Worm (Caenorhabditis elegans): ENCODE results near the gene R04B5.11.

R04B5.11 gene

DNA sequence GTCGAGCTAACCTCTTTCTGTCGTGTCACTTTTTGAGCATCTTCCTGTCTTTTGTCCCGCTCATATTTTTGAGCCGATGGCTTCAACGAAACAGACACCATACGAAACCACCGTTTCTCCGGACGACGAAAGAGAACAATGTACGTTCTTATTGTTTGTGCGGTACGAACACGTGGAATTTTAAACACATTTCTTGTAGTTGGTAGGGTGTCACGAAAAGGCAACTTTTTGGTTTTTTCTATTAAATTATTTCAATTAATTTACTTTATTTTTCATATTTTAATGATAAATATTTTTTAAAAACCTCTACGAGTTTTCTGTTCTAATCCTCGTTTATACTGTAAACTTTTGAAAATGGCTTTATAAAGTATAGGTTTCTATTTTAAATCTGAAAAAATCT lies at the start of gene R04B5.11:
TSS of gene R04B5.11 (minus strand) at position 101 of the 400 bp plus-strand sequence.
- TF ChIP-seq B0336.3 (GFP tag; IDR thresholded peaks at IDR 0.05) (no peak), xnd-1 (tag; optimal IDR thresholded peaks at IDR 0.05) (no peak), nhr-27 (tag; optimal IDR thresholded peaks at IDR 0.05) (no peak), tbp1 (GFP tag; optimal IDR thresholded peaks at IDR 0.05) (no peak), madf-3 (GFP tag; IDR thresholded peaks at IDR 0.05) (no peak), dox-1 (GFP tag; IDR thresholded peaks at IDR 0.05) (no peak), aptf-3 (GFP tag; IDR thresholded peaks at IDR 0.05) (no peak), let-607 (tag; optimal IDR thresholded peaks at IDR 0.05) (no peak), ekl-4 (GFP tag; IDR thresholded peaks at IDR 0.05) (no peak), tlf-1 (GFP tag; optimal IDR thresholded peaks at IDR 0.05) (no peak), lir-1 (GFP tag; conservative IDR thresholded peaks at IDR 0.05) (no peak), F23B12.7 (tag; optimal IDR thresholded peaks at IDR 0.05; ENCODE audit: insufficient read depth) (no peak), sea-2 (GFP tag; IDR thresholded peaks at IDR 0.05) (no peak), repo-1 (tag; optimal IDR thresholded peaks at IDR 0.05) (no peak), B0261.1 (tag; optimal IDR thresholded peaks at IDR 0.05) (no peak), zfh-2 (GFP tag; conservative IDR thresholded peaks at IDR 0.05) (no peak), D2030.7 (GFP tag; IDR thresholded peaks at IDR 0.05) (no peak)

DNA sequence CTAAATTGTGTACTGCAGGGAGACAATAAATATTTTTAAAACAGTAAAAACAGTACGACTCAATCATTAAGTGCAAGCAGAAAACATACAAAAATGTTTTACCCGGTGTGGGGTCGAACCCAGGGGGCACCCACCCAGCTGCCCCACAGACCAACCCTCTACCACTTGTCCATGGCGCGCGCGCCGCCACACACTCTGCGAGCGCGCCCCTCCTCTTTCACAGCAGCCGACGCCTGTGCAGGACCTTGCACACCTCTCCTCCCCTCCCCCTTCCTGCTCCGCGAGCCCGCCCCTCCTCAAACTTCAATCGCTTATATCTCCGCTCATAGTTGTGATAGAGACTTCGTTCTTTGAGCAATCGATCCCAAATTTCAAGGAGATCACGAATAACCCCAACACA lies 47.5 kb upstream of the R04B5.11 start:
- TF ChIP-seq mcd-1 (GFP tag; IDR thresholded peaks at IDR 0.05), result 0 out of 2 replicates have a peak, but pooled peaks have one; percentile 33
- TF ChIP-seq ekl-4 (GFP tag; IDR thresholded peaks at IDR 0.05), result 0 out of 2 replicates have a peak, but pooled peaks have one; percentile 59
- 0 out of 2 replicates have a peak, but pooled peaks have one; percentile 37 for TF ChIP-seq F39B2.1 (GFP tag; IDR thresholded peaks at IDR 0.05)
- TF ChIP-seq Y53G8AR.9 (GFP tag; conservative IDR thresholded peaks at IDR 0.05), result 0 out of 2 replicates have a peak, but pooled peaks have one; percentile 38
- TF ChIP-seq egrh-3 (GFP tag; IDR thresholded peaks at IDR 0.05), result peak; percentile 99
- peak; percentile 41; the same call in 1 of the 2 replicates for TF ChIP-seq hsf-1 (GFP tag; IDR thresholded peaks at IDR 0.05)
- TF ChIP-seq rcor-1 (GFP tag; IDR thresholded peaks at IDR 0.05), result peak; percentile 63
- peak; percentile 99 for TF ChIP-seq lin-26 (GFP tag; IDR thresholded peaks at IDR 0.05)
- TF ChIP-seq attf-6 (GFP tag; IDR thresholded peaks at IDR 0.05), result peak; percentile 71
- TF ChIP-seq madf-6 (GFP tag; IDR thresholded peaks at IDR 0.05), result peak; percentile 55; the same call in 1 of the 2 replicates
- TF ChIP-seq D2030.7 (GFP tag; IDR thresholded peaks at IDR 0.05), result peak; percentile 51
- peak; percentile 92 for TF ChIP-seq pbrm-1 (GFP tag; IDR thresholded peaks at IDR 0.05)
- TF ChIP-seq madf-3 (GFP tag; IDR thresholded peaks at IDR 0.05), result peak; percentile 88

DNA sequence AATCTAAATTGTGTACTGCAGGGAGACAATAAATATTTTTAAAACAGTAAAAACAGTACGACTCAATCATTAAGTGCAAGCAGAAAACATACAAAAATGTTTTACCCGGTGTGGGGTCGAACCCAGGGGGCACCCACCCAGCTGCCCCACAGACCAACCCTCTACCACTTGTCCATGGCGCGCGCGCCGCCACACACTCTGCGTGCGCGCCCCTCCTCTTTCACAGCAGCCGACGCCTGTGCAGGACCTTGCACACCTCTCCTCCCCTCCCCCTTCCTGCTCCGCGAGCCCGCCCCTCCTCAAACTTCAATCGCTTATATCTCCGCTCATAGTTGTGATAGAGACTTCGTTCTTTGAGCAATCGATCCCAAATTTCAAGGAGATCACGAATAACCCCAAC lies 45.6 kb upstream of the R04B5.11 start:
- peak; percentile 99 for TF ChIP-seq egrh-3 (GFP tag; IDR thresholded peaks at IDR 0.05)

DNA sequence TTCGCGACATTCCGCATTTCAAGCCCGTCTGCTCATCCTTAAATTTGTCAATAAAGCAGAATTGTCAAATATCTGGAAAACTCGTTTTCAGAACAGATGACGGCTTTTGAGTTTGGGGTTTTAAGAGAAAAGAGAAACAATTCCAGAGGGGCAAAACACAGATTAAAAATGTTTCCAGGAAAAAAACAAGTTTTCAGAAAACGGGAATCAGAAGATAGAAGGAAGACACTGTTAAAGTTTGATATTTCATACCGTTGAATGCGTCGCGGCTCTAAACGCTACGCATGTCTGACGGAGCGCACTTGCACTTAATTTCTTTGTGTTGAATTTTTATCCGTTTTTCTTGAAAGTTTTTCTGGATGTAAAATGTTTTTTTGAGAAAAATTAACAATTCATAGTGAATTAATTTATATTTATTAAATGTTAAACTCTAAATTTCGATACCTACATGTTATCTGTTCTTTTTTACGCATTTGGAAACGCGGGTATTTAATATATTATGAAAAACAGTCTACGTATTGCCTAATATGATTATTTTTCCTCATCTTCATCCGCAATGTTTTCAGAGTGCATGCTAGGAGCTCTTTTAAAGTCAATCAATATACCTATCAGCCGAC lies 43.1 kb upstream of the R04B5.11 start, which contains the start of the genes C08B6.18, wdr-20 and C08B6.8:
TSS of gene C08B6.18 (minus strand) at position 51 of the 617 bp plus-strand sequence.
TSS of gene wdr-20 (minus strand) at position 82 of the 617 bp plus-strand sequence.
TSS of gene C08B6.8 (plus strand) at position 567 of the 617 bp plus-strand sequence.
- TF ChIP-seq madf-3 (GFP tag; IDR thresholded peaks at IDR 0.05), result peak; percentile 89
- TF ChIP-seq snpc-4 (GFP tag; optimal IDR thresholded peaks at IDR 0.05), result no peak
- TF ChIP-seq snpc-4 (tag; optimal IDR thresholded peaks at IDR 0.05), result peak in 1 of 4 experiments; percentile 35
- TF ChIP-seq Y56A3A.18 (GFP tag; IDR thresholded peaks at IDR 0.05), result no peak
- no peak for TF ChIP-seq chd-7 (tag; optimal IDR thresholded peaks at IDR 0.05)
- TF ChIP-seq nhr-27 (tag; optimal IDR thresholded peaks at IDR 0.05), result no peak
- TF ChIP-seq T07F8.4 (tag; optimal IDR thresholded peaks at IDR 0.05), result no peak
- no peak for TF ChIP-seq lin-35 (GFP tag; optimal IDR thresholded peaks at IDR 0.05)
- TF ChIP-seq madf-8 (GFP tag; conservative IDR thresholded peaks at IDR 0.05), result no peak
